Fruit fly (Drosophila melanogaster) whole organism, pupa: Measurements from ENCODE around the gene CG4218.

ENCODE experiments used
- CG10348 ChIP-seq: fragments of 200-800 bp; sonication (Bioruptor generic); IDR thresholded peaks from 2 replicates; pipeline ENCODE4 v1.3.6; 2022; ENCODE audit warnings: missing biosample characterization, missing genetic modification characterization
- CG12605 ChIP-seq: fragments of 200-800 bp; sonication (Bioruptor generic); IDR thresholded peaks from 2 replicates; pipeline ENCODE4 v1.3.6; 2022; ENCODE audit warnings: missing biosample characterization, missing genetic modification characterization
- CG13204 ChIP-seq: fragments of 200-800 bp; sonication (Bioruptor generic); optimal IDR thresholded peaks from 2 replicates; lab custom pipeline; 2018; ENCODE audit warnings: missing biosample characterization, mild to moderate bottlenecking, missing genetic modification characterization, moderate library complexity
- CG14655 ChIP-seq: fragments of 200-800 bp; sonication (Bioruptor generic); optimal IDR thresholded peaks from 3 replicates; lab custom pipeline; 2017; ENCODE audit warnings: mild to moderate bottlenecking, missing biosample characterization, missing genetic modification reagents, missing genetic modification characterization
- CG15710 ChIP-seq: fragments of 200-800 bp; sonication (Bioruptor generic); optimal IDR thresholded peaks from 2 replicates; lab custom pipeline; 2018; ENCODE audit warnings: missing biosample characterization, mild to moderate bottlenecking, missing genetic modification characterization, moderate library complexity
- CG17806 ChIP-seq: fragments of 200-800 bp; sonication (Bioruptor generic); optimal IDR thresholded peaks from 2 replicates; lab custom pipeline; 2018; ENCODE audit warnings: missing biosample characterization, mild to moderate bottlenecking, missing genetic modification characterization, moderate library complexity
- CG32121 ChIP-seq: fragments of 200-800 bp; sonication (Bioruptor generic); IDR thresholded peaks from 2 replicates; pipeline ENCODE4 v1.3.6; 2022; ENCODE audit warnings: missing biosample characterization, missing genetic modification characterization
- CG34367 ChIP-seq: fragments of 200-800 bp; sonication (Bioruptor generic); optimal IDR thresholded peaks from 2 replicates; lab custom pipeline; 2018; ENCODE audit warnings: missing biosample characterization, mild to moderate bottlenecking, missing genetic modification characterization
- CG4496 ChIP-seq: fragments of 200-800 bp; sonication (Bioruptor generic); IDR thresholded peaks from 3 replicates; pipeline ENCODE4 v1.3.6; 2022; ENCODE audit warnings: missing biosample characterization, missing genetic modification characterization
- CG8159 ChIP-seq: fragments of 200-800 bp; sonication (Bioruptor generic); optimal IDR thresholded peaks from 3 replicates; lab custom pipeline; 2018; ENCODE audit warnings: missing biosample characterization, mild to moderate bottlenecking, missing genetic modification characterization, moderate library complexity
- CG8301 ChIP-seq: fragments of 200-800 bp; sonication (Bioruptor generic); optimal IDR thresholded peaks from 2 replicates; lab custom pipeline; 2018; ENCODE audit warnings: missing biosample characterization, mild to moderate bottlenecking, missing genetic modification characterization
- CG9948 ChIP-seq: fragments of 200-800 bp; sonication (Bioruptor generic); optimal IDR thresholded peaks from 2 replicates; lab custom pipeline; 2018; ENCODE audit warnings: missing biosample characterization, mild to moderate bottlenecking, missing genetic modification characterization, moderate library complexity
- D1 ChIP-seq: fragments of 200-800 bp; sonication (Bioruptor generic); optimal IDR thresholded peaks from 2 replicates; lab custom pipeline; 2018; ENCODE audit warnings: missing biosample characterization, mild to moderate bottlenecking, missing genetic modification characterization, moderate library complexity
- EcR ChIP-seq: fragments of 200-800 bp; sonication (Bioruptor generic); optimal IDR thresholded peaks from 3 replicates; lab custom pipeline; 2019; ENCODE audit warnings: missing biosample characterization, missing genetic modification characterization, mild to moderate bottlenecking, moderate library complexity, missing genetic modification reagents
- Ets98B ChIP-seq: fragments of 200-800 bp; sonication (Bioruptor generic); IDR thresholded peaks from 2 replicates; pipeline ENCODE4 v1.3.6; 2022; ENCODE audit warnings: missing biosample characterization, missing genetic modification characterization
- Pif1A ChIP-seq: fragments of 200-800 bp; sonication (Bioruptor generic); optimal IDR thresholded peaks from 3 replicates; lab custom pipeline; 2016; ENCODE audit warnings: missing biosample characterization, missing genetic modification characterization
- Pif1B ChIP-seq: fragments of 200-800 bp; sonication (Bioruptor generic); optimal IDR thresholded peaks from 3 replicates; lab custom pipeline; 2016; ENCODE audit warnings: missing biosample characterization, missing genetic modification characterization
- Snoo ChIP-seq: fragments of 200-800 bp; sonication (Bioruptor generic); optimal IDR thresholded peaks from 3 replicates; lab custom pipeline; 2017; ENCODE audit warnings: missing biosample characterization, mild to moderate bottlenecking, missing genetic modification characterization, inconsistent platforms
- fd96Ca ChIP-seq: fragments of 200-800 bp; sonication (Bioruptor generic); IDR thresholded peaks from 3 replicates; pipeline ENCODE4 v1.3.6; 2022; ENCODE audit warnings: missing biosample characterization, missing genetic modification characterization
- gl ChIP-seq: fragments of 200-800 bp; sonication (Bioruptor generic); optimal IDR thresholded peaks from 2 replicates; lab custom pipeline; 2018; ENCODE audit warnings: missing biosample characterization, mild to moderate bottlenecking, missing genetic modification characterization
- rn ChIP-seq: fragments of 200-800 bp; sonication (Bioruptor generic); IDR thresholded peaks from 2 replicates; pipeline ENCODE4 v1.3.6; 2022; ENCODE audit warnings: missing biosample characterization, missing genetic modification characterization

The CG4218 gene

dm6 chr2L:14552819-14553218, 3.9 kb upstream of the CG4218 start:
- TF ChIP-seq fd96Ca (GFP tag; lab: Robert Waterston, UW), result 0 out of 3 replicates have a peak, but pooled peaks have one; percentile 28
- TF ChIP-seq CG32121 (GFP tag; lab: Robert Waterston, UW), result no peak
- no peak for TF ChIP-seq Pif1B
- no peak for TF ChIP-seq CG12605
- no peak for TF ChIP-seq CG34367
- TF ChIP-seq CG15710 (tag; lab: Kevin White, UChicago), result no peak

dm6 chr2L:14552141-14552748, 3.3 kb upstream of the CG4218 start:
- TF ChIP-seq D1 (tag; lab: Kevin White, UChicago) (peak; percentile 70), EcR (peak; percentile 16), CG15710 (tag; lab: Kevin White, UChicago) (peak; percentile 92), fd96Ca (GFP tag; lab: Robert Waterston, UW) (peak; percentile 80), CG12605 (peak; percentile 72), CG34367 (peak; percentile 90), CG14655 (GFP tag; lab: Kevin White, UChicago) (peak; percentile 87), Ets98B (peak; percentile 44; the same call in 1 of the 2 replicates), CG8159 (tag; lab: Kevin White, UChicago) (peak; percentile 93), Pif1B (peak; percentile 90), Pif1A (GFP tag; lab: Kevin White, UChicago) (peak; percentile 93), CG9948 (peak; percentile 92), Snoo (peak; percentile 91), CG17806 (tag; lab: Kevin White, UChicago) (peak; percentile 95), CG10348 (no peak), CG4496 (GFP tag; lab: Robert Waterston, UW) (peak; percentile 89), rn (GFP tag; lab: Robert Waterston, UW) (peak; percentile 72), CG32121 (GFP tag; lab: Robert Waterston, UW) (peak; percentile 31; the same call in 1 of the 2 replicates), gl (tag; lab: Kevin White, UChicago) (peak; percentile 88), CG13204 (peak; percentile 73), CG8301 (peak; percentile 76)
- TF ChIP-seq, all 21 proteins: peak for 20

- peak; percentile 79 for TF ChIP-seq CG4496 (GFP tag; lab: Robert Waterston, UW)
- TF ChIP-seq rn (GFP tag; lab: Robert Waterston, UW), result no peak
Observed at dm6 chr2L:14550653-14551352, 1.9 kb upstream of the CG4218 start.

- TF ChIP-seq gl (tag; lab: Kevin White, UChicago) (peak; percentile 69), CG34367 (peak; percentile 80), EcR (no peak), CG14655 (GFP tag; lab: Kevin White, UChicago) (peak; percentile 81), D1 (tag; lab: Kevin White, UChicago) (peak; percentile 79), CG10348 (no peak), CG15710 (tag; lab: Kevin White, UChicago) (peak; percentile 87), CG4496 (GFP tag; lab: Robert Waterston, UW) (peak; percentile 69; the same call in 2 of the 3 replicates), Pif1B (peak; percentile 64), fd96Ca (GFP tag; lab: Robert Waterston, UW) (peak; percentile 32; the same call in 1 of the 3 replicates), Snoo (peak; percentile 62), CG8301 (peak; percentile 76), Pif1A (GFP tag; lab: Kevin White, UChicago) (peak; percentile 79), CG9948 (peak; percentile 88), CG13204 (peak; percentile 56), CG12605 (0 out of 2 replicates have a peak, but pooled peaks have one; percentile 43), CG8159 (tag; lab: Kevin White, UChicago) (peak; percentile 88), CG17806 (tag; lab: Kevin White, UChicago) (peak; percentile 89), rn (GFP tag; lab: Robert Waterston, UW) (no peak), Ets98B (peak; percentile 47; the same call in 1 of the 2 replicates), CG32121 (GFP tag; lab: Robert Waterston, UW) (peak; percentile 56)
Observed at dm6 chr2L:14546629-14547366, 2.1 kb downstream of the CG4218 start.

- TF ChIP-seq CG4496 (GFP tag; lab: Robert Waterston, UW), result no peak
- TF ChIP-seq CG17806 (tag; lab: Kevin White, UChicago), result no peak
- no peak for TF ChIP-seq Pif1B
- TF ChIP-seq CG12605, result no peak
- no peak for TF ChIP-seq CG9948
- TF ChIP-seq Pif1A (GFP tag; lab: Kevin White, UChicago), result no peak
- no peak for TF ChIP-seq gl (tag; lab: Kevin White, UChicago)
Observed at dm6 chr2L:14545319-14545740, 3.6 kb downstream of the CG4218 start.
